Worm (Caenorhabditis elegans) whole organism, L4 larva: ENCODE data around the gene vti-1.

ENCODE experiments used
- F10B5.3 ChIP-seq: sonication (generic microtip); optimal IDR thresholded peaks from 2 replicates; lab custom pipeline; 2016; ENCODE audit warnings: mild to moderate bottlenecking, missing genetic modification characterization, missing compliant biosample characterization
- F49E8.2 ChIP-seq: sonication (generic microtip); optimal IDR thresholded peaks from 2 replicates; lab custom pipeline; 2016; ENCODE audit warnings: missing compliant biosample characterization, mild to moderate bottlenecking, missing genetic modification characterization, borderline replicate concordance
- T26A8.4 ChIP-seq: fragments of 200-800 bp; sonication (Bioruptor generic); IDR thresholded peaks from 2 replicates; pipeline ENCODE4 v1.3.6; 2022; ENCODE audit warnings: missing genetic modification characterization, missing compliant biosample characterization
- Y48G9A.11 ChIP-seq: fragments of 200-800 bp; sonication (Bioruptor generic); IDR thresholded peaks from 2 replicates; pipeline ENCODE4 v1.3.6; 2022; ENCODE audit warnings: missing genetic modification reagents, missing genetic modification characterization, missing compliant biosample characterization
- Y5F2A.4 ChIP-seq: fragments of 200-800 bp; sonication (Bioruptor generic); optimal IDR thresholded peaks from 2 replicates; lab custom pipeline; 2018; ENCODE audit warnings: mild to moderate bottlenecking, missing genetic modification characterization, missing compliant biosample characterization
- ZK337.2 ChIP-seq: fragments of 200-800 bp; sonication (Bioruptor generic); IDR thresholded peaks from 2 replicates; pipeline ENCODE4 v1.3.6; 2022; ENCODE audit warnings: missing genetic modification reagents, missing genetic modification characterization, missing compliant biosample characterization
- aha-1 ChIP-seq: fragments of 150-350 bp; peaks from one replicate; lab custom pipeline; 2014; ENCODE audit warnings: missing biosample characterization, missing genetic modification characterization
- aly-2 ChIP-seq: sonication (generic microtip); optimal IDR thresholded peaks from 2 replicates; lab custom pipeline; 2018; ENCODE audit warnings: missing biosample characterization, missing genetic modification characterization
- ama-1 ChIP-seq: fragments of 150-350 bp; optimal IDR thresholded peaks from 2 replicates; lab custom pipeline; 2014; ENCODE audit warnings: inconsistent platforms, mixed read lengths
- arid-1 ChIP-seq: fragments of 200-800 bp; sonication (Bioruptor generic); conservative IDR thresholded peaks from 2 replicates; pipeline ENCODE4 v1.3.6; 2022; ENCODE audit warnings: missing genetic modification reagents, missing genetic modification characterization, missing compliant biosample characterization
- ceh-20 ChIP-seq: fragments of 200-800 bp; sonication (Bioruptor generic); IDR thresholded peaks from 2 replicates; pipeline ENCODE4 v1.3.6; 2022; ENCODE audit warnings: missing genetic modification reagents, missing genetic modification characterization, missing compliant biosample characterization
- ceh-32 ChIP-seq: sonication (generic microtip); optimal IDR thresholded peaks from 2 replicates; lab custom pipeline; 2016; ENCODE audit warnings: mild to moderate bottlenecking, missing genetic modification characterization, missing compliant biosample characterization; ENCODE audit not compliant: poor library complexity
- ceh-44 ChIP-seq: fragments of 200-800 bp; sonication (Bioruptor generic); IDR thresholded peaks from 2 replicates; pipeline ENCODE4 v1.3.6; 2022; ENCODE audit warnings: missing genetic modification reagents, missing genetic modification characterization, missing compliant biosample characterization
- ctbp-1 ChIP-seq: fragments of 200-800 bp; sonication (Bioruptor generic); IDR thresholded peaks from 2 replicates; pipeline ENCODE4 v1.3.6; 2022; ENCODE audit warnings: missing genetic modification reagents, missing genetic modification characterization, missing compliant biosample characterization
- daf-16 ChIP-seq, 3 experiments: sonication (generic microtip); optimal IDR thresholded peaks; 2 replicates each; lab custom pipeline; 2016 to 2017; ENCODE audit warnings: missing genetic modification characterization in 3 of 3, missing genetic modification reagents in 3 of 3, mild to moderate bottlenecking in 2 of 3, missing compliant biosample characterization in 2 of 3, missing biosample characterization in 1 of 3, moderate library complexity in 1 of 3
- dmd-6 ChIP-seq: fragments of 200-800 bp; sonication (Bioruptor generic); IDR thresholded peaks from 2 replicates; pipeline ENCODE4 v1.3.6; 2022; ENCODE audit warnings: missing genetic modification reagents, missing genetic modification characterization, missing compliant biosample characterization
- egl-43 ChIP-seq: fragments of 200-800 bp; sonication (Bioruptor generic); IDR thresholded peaks from 2 replicates; pipeline ENCODE4 v1.3.6; 2022; ENCODE audit warnings: missing genetic modification reagents, missing genetic modification characterization, missing compliant biosample characterization
- fkh-10 ChIP-seq: fragments of 150-350 bp; optimal IDR thresholded peaks from 2 replicates; lab custom pipeline; 2014; ENCODE audit warnings: missing biosample characterization, missing genetic modification reagents, missing genetic modification characterization
- gei-8 ChIP-seq: fragments of 200-800 bp; sonication (Bioruptor generic); optimal IDR thresholded peaks from 2 replicates; lab custom pipeline; 2018; ENCODE audit warnings: mild to moderate bottlenecking, missing genetic modification characterization, missing compliant biosample characterization
- hif-1 ChIP-seq, 2 experiments: sonication (generic microtip); optimal IDR thresholded peaks; 2 replicates each; lab custom pipeline; 2016 to 2017; ENCODE audit warnings: missing compliant biosample characterization in 2 of 2, missing genetic modification characterization in 2 of 2, missing genetic modification reagents in 2 of 2, missing genotype in 2 of 2, mild to moderate bottlenecking in 1 of 2
- jun-1 ChIP-seq: fragments of 150-350 bp; optimal IDR thresholded peaks from 2 replicates; lab custom pipeline; 2014; ENCODE audit warnings: missing biosample characterization, missing genetic modification reagents, missing genetic modification characterization
- lin-38 ChIP-seq: fragments of 200-800 bp; sonication (Bioruptor generic); IDR thresholded peaks from 2 replicates; pipeline ENCODE4 v1.3.6; 2022; ENCODE audit warnings: missing genetic modification reagents, missing genetic modification characterization, missing compliant biosample characterization
- mdt-29 ChIP-seq: fragments of 200-800 bp; sonication (Bioruptor generic); IDR thresholded peaks from 2 replicates; pipeline ENCODE4 v1.3.6; 2022; ENCODE audit warnings: missing genetic modification reagents, missing genetic modification characterization, missing compliant biosample characterization
- mes-2 ChIP-seq: sonication (generic microtip); optimal IDR thresholded peaks from 2 replicates; lab custom pipeline; 2016; ENCODE audit warnings: missing genotype, mild to moderate bottlenecking, missing genetic modification characterization, missing compliant biosample characterization; ENCODE audit not compliant: poor library complexity, severe bottlenecking
- mxl-3 ChIP-seq: fragments of 200-800 bp; sonication (Bioruptor generic); optimal IDR thresholded peaks from 2 replicates; lab custom pipeline; 2018; ENCODE audit warnings: mild to moderate bottlenecking, missing genetic modification characterization, missing compliant biosample characterization
- nhr-41 ChIP-seq: fragments of 200-800 bp; sonication (Bioruptor generic); IDR thresholded peaks from 2 replicates; pipeline ENCODE4 v1.3.6; 2022; ENCODE audit warnings: missing genetic modification reagents, missing genetic modification characterization, missing compliant biosample characterization
- nhr-48 ChIP-seq: sonication (generic microtip); optimal IDR thresholded peaks from 2 replicates; lab custom pipeline; 2016; ENCODE audit warnings: mild to moderate bottlenecking, missing genetic modification characterization, missing compliant biosample characterization
- pha-4 ChIP-seq, 2 experiments: fragments of 150-350 bp in 1 of 2; fragments of 200-800 bp in 1 of 2; sonication (Bioruptor generic) in 1 of 2; IDR thresholded peaks in 1 of 2; optimal IDR thresholded peaks in 1 of 2; 2 replicates each; pipeline versions ENCODE4 v1.3.6 to Lab custom; 2014 to 2022; ENCODE audit warnings: missing genetic modification characterization in 2 of 2, missing genetic modification reagents in 2 of 2, missing biosample characterization in 1 of 2, missing compliant biosample characterization in 1 of 2
- set-16 ChIP-seq: fragments of 200-800 bp; sonication (Bioruptor generic); IDR thresholded peaks from 2 replicates; pipeline ENCODE4 v1.3.6; 2022; ENCODE audit warnings: missing genetic modification reagents, missing genetic modification characterization, missing compliant biosample characterization
- snpc-1.2 ChIP-seq: fragments of 200-800 bp; sonication (Bioruptor generic); IDR thresholded peaks from 2 replicates; pipeline ENCODE4 v1.3.6; 2022; ENCODE audit warnings: missing genetic modification reagents, missing genetic modification characterization, missing compliant biosample characterization
- snpc-4 ChIP-seq: fragments of 150-350 bp; optimal IDR thresholded peaks from 2 replicates; lab custom pipeline; 2014; ENCODE audit warnings: missing biosample characterization, missing genetic modification characterization
- spr-3 ChIP-seq: fragments of 200-800 bp; sonication (Bioruptor generic); optimal IDR thresholded peaks from 2 replicates; lab custom pipeline; 2018; ENCODE audit warnings: mild to moderate bottlenecking, missing genetic modification characterization, missing compliant biosample characterization
- unc-130 ChIP-seq: sonication (generic microtip); optimal IDR thresholded peaks from 2 replicates; lab custom pipeline; 2016; ENCODE audit warnings: missing genetic modification reagents, missing genetic modification characterization, missing compliant biosample characterization
- unc-62 ChIP-seq, 3 experiments: fragments of 150-350 bp in 1 of 3; sonication (generic microtip); optimal IDR thresholded peaks in 2 of 3; peaks in 1 of 3; 1 replicate in 1 of 3; 2 replicates in 2 of 3; lab custom pipeline; 2014 to 2017; ENCODE audit warnings: missing biosample characterization in 3 of 3, missing genetic modification characterization in 3 of 3, missing genetic modification reagents in 3 of 3, missing genotype in 1 of 3
- vab-7 ChIP-seq: fragments of 200-800 bp; sonication (Bioruptor generic); IDR thresholded peaks from 2 replicates; pipeline ENCODE4 v1.3.6; 2022; ENCODE audit warnings: missing genetic modification reagents, missing genetic modification characterization, missing compliant biosample characterization
- zfp-3 ChIP-seq: fragments of 200-800 bp; sonication (Bioruptor generic); conservative IDR thresholded peaks from 2 replicates; pipeline ENCODE4 v1.3.6; 2022; ENCODE audit warnings: missing genetic modification reagents, missing genetic modification characterization, missing compliant biosample characterization
- zip-11 ChIP-seq: fragments of 200-800 bp; sonication (Bioruptor generic); IDR thresholded peaks from 2 replicates; pipeline ENCODE4 v1.3.6; 2022; ENCODE audit warnings: missing genetic modification characterization, missing compliant biosample characterization
- ztf-11 ChIP-seq: fragments of 150-350 bp; optimal IDR thresholded peaks from 2 replicates; lab custom pipeline; 2014; ENCODE audit warnings: missing biosample characterization, missing genetic modification characterization

Gene vti-1

ce11 chrIV:14767693-14768251 is 1.3 kb upstream of the vti-1 start, which contains the start of the genes mrps-7 and Y57G11C.3 (continued):
- TF ChIP-seq gei-8 (GFP tag; lab: Kevin White, UChicago) (no peak), spr-3 (GFP tag; lab: Kevin White, UChicago) (peak; percentile 55), nhr-48 (tag; lab: Kevin White, UChicago) (peak; percentile 24), jun-1 (tag; lab: Kevin White, UChicago) (peak; percentile 71)

- TF ChIP-seq ctbp-1 (GFP tag; lab: Robert Waterston, UW) (no peak), spr-3 (GFP tag; lab: Kevin White, UChicago) (no peak), ceh-44 (GFP tag; lab: Robert Waterston, UW) (no peak), nhr-48 (tag; lab: Kevin White, UChicago) (no peak), arid-1 (GFP tag; lab: Robert Waterston, UW) (no peak), ztf-11 (tag; lab: Kevin White, UChicago) (no peak), daf-16 (GFP tag; optimal IDR thresholded peaks at IDR 0.05; lab: Kevin White, UChicago) (no peak), daf-16 (tag; optimal IDR thresholded peaks at IDR 0.05; lab: Kevin White, UChicago) (no peak), zfp-3 (no peak), pha-4 (GFP tag; IDR thresholded peaks at IDR 0.05; lab: Robert Waterston, UW) (no peak), pha-4 (tag; optimal IDR thresholded peaks at IDR 0.05; lab: Kevin White, UChicago) (no peak), nhr-41 (GFP tag; lab: Robert Waterston, UW) (no peak), ama-1 (lab: Kevin White, UChicago) (no peak), aly-2 (no peak), zip-11 (no peak), ceh-20 (GFP tag; lab: Robert Waterston, UW) (no peak), F10B5.3 (tag; lab: Kevin White, UChicago) (no peak), mes-2 (tag; lab: Kevin White, UChicago) (no peak)
- TF ChIP-seq, all 104 proteins: peak for 0
Observed at ce11 chrIV:14765336-14765735, 1.1 kb downstream of the vti-1 start, which contains the start of gene Y57G11C.5. Y57G11C.5 (minus strand) TSS chrIV:14765436.

- TF ChIP-seq arid-1 (GFP tag; lab: Robert Waterston, UW), result 0 out of 2 replicates have a peak, but pooled peaks have one; percentile 7
- peak; percentile 99 for TF ChIP-seq snpc-1.2
- TF ChIP-seq unc-62 (GFP tag; optimal IDR thresholded peaks at IDR 0.05 in 1 of 2; lab: Kevin White, UChicago), result peak in 1 of 2 experiments; percentile 25
- no peak for TF ChIP-seq unc-62 (tag; optimal IDR thresholded peaks at IDR 0.05; lab: Kevin White, UChicago)
- peak; percentile 8 for TF ChIP-seq mes-2 (tag; lab: Kevin White, UChicago)
- 0 out of 2 replicates have a peak, but pooled peaks have one; percentile 5 for TF ChIP-seq ceh-44 (GFP tag; lab: Robert Waterston, UW)
- TF ChIP-seq Y5F2A.4 (GFP tag; lab: Kevin White, UChicago), result peak; percentile 12
- TF ChIP-seq egl-43 (GFP tag; lab: Robert Waterston, UW), result peak; percentile 61; the same call in 1 of the 2 replicates
- TF ChIP-seq dmd-6 (GFP tag; lab: Robert Waterston, UW), result 0 out of 2 replicates have a peak, but pooled peaks have one; percentile 5
- no peak for TF ChIP-seq ceh-32
- TF ChIP-seq ZK337.2 (GFP tag; lab: Robert Waterston, UW), result 0 out of 2 replicates have a peak, but pooled peaks have one; percentile 30
- TF ChIP-seq F49E8.2, result peak; percentile 97
- TF ChIP-seq mdt-29 (GFP tag; lab: Robert Waterston, UW), result peak; percentile 90
- TF ChIP-seq vab-7 (GFP tag; lab: Robert Waterston, UW), result peak; percentile 19; the same call in 1 of the 2 replicates
- TF ChIP-seq jun-1 (tag; lab: Kevin White, UChicago), result no peak
- peak; percentile 75 for TF ChIP-seq unc-130 (GFP tag; lab: Kevin White, UChicago)
- peak; percentile 73 for TF ChIP-seq lin-38
- peak; percentile 36 for TF ChIP-seq snpc-4 (tag; lab: Kevin White, UChicago)
- TF ChIP-seq fkh-10 (GFP tag; lab: Kevin White, UChicago), result no peak
- TF ChIP-seq Y48G9A.11 (GFP tag; lab: Robert Waterston, UW), result peak; percentile 71
- peak; percentile 53; the same call in 1 of the 2 replicates for TF ChIP-seq T26A8.4
- TF ChIP-seq set-16 (GFP tag; lab: Robert Waterston, UW), result peak; percentile 39; the same call in 1 of the 2 replicates
- TF ChIP-seq mxl-3 (GFP tag; lab: Kevin White, UChicago), result no peak
- peak; percentile 66 for TF ChIP-seq aha-1
- peak; percentile 48 for TF ChIP-seq pha-4 (GFP tag; IDR thresholded peaks at IDR 0.05; lab: Robert Waterston, UW)
- TF ChIP-seq pha-4 (tag; optimal IDR thresholded peaks at IDR 0.05; lab: Kevin White, UChicago), result no peak
- no peak for TF ChIP-seq gei-8 (GFP tag; lab: Kevin White, UChicago)
- no peak for TF ChIP-seq hif-1 (tag; optimal IDR thresholded peaks at IDR 0.05; lab: Kevin White, UChicago)
- no peak for TF ChIP-seq nhr-48 (tag; lab: Kevin White, UChicago)
Observed at ce11 chrIV:14764719-14765173, 1.7 kb downstream of the vti-1 start.
